Worm (Caenorhabditis elegans): ENCODE data around the gene dmsr-14.

DNA sequence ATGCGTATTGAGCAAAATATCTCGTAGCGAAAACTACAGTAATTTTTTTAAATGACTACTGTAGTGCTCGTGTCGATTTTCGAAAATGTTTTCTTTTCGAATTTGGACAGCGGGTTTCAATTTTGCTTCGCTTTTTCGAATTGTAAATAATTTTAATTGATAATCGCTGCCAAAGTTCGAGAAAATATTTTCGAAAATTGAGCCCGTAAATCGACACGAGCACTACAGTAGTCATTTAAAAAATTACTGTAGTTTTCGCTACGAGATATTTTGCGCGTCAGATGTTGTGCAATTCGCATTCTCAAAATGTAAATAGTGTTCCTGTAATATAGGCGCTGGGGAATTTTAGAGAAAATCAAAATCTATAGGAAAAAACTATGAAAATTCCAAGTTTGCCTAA, 34.8 kb downstream of the dmsr-14 start:
- no peak for TF ChIP-seq flt-1 (GFP tag; IDR thresholded peaks at IDR 0.05)
- no peak for TF ChIP-seq klf-2 (GFP tag; conservative IDR thresholded peaks at IDR 0.05)
- no peak for TF ChIP-seq cog-1 (tag; optimal IDR thresholded peaks at IDR 0.05)
- TF ChIP-seq ztf-23 (GFP tag; IDR thresholded peaks at IDR 0.05), result no peak
- no peak for TF ChIP-seq tab-1 (GFP tag; IDR thresholded peaks at IDR 0.05)
